Fruit fly (Drosophila melanogaster): Measurements from ENCODE around the gene Past1.
A peak's percentile ranks its signal among the peaks of the same experiment; 100 is the strongest.

The Past1 gene

dm6 chr3R:12656946-12657566 lies 40.1 kb upstream of the Past1 start:
- TF ChIP-seq OdsH (GFP tag; optimal IDR thresholded peaks at IDR 0.05) (peak; percentile 4), lola (GFP tag; optimal IDR thresholded peaks at IDR 0.05) (no peak), sage (GFP tag; optimal IDR thresholded peaks at IDR 0.05) (no peak), rgr (GFP tag; optimal IDR thresholded peaks at IDR 0.05) (no peak)

dm6 chr3R:12662531-12662930 lies 34.6 kb upstream of the Past1 start, which contains the start of gene CG14395:
TSS of gene CG14395 (plus strand) at chr3R:12662831.
- TF ChIP-seq CrebA (GFP tag; optimal IDR thresholded peaks at IDR 0.05; ENCODE audit: borderline replicate concordance): no peak
- no peak for TF ChIP-seq lola (GFP tag; optimal IDR thresholded peaks at IDR 0.05)
- TF ChIP-seq Abd-B (GFP tag; optimal IDR thresholded peaks at IDR 0.05): no peak
- no peak for TF ChIP-seq Vsx2 (GFP tag; optimal IDR thresholded peaks at IDR 0.05; ENCODE audit: partially characterized antibody)
- TF ChIP-seq ey (GFP tag; optimal IDR thresholded peaks at IDR 0.05): no peak

DNA sequence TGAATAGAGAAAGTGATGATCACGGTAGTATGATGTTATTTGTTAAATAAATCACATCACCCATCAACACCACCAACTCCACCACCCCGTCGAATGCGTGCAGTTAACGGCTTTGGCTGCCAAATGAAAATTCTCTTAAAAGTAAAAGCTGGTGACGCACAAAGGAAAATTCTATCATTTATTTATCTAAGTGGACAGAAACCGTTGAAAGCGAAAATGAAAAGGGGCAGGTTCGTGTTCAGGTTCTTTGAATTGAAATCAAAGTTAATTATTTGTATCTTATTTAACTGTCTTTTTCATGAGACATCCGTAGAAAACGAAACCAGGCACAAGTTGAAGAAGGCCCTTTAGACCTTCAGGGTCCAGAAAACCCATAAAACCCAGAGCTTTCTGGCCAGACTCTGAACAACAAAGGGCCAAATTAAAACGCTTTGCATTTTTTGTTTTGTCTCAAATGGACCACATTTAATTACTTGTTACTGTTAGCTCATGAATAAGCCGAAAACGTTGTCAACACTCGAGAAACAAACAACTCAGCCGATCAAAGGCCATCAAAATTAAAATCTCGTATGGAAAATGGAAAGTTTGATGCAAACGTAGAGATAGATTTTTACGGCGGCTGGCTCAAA lies 30.8 kb upstream of the Past1 start:
- no peak for TF ChIP-seq Dfd (GFP tag; optimal IDR thresholded peaks at IDR 0.05)
- no peak for TF ChIP-seq fru (GFP tag; optimal IDR thresholded peaks at IDR 0.05)
- no peak for TF ChIP-seq CG9705 (GFP tag; optimal IDR thresholded peaks at IDR 0.05)
- no peak for TF ChIP-seq rgr (GFP tag; optimal IDR thresholded peaks at IDR 0.05)
- no peak for TF ChIP-seq sv (GFP tag; optimal IDR thresholded peaks at IDR 0.05)
- no peak for TF ChIP-seq OdsH (GFP tag; optimal IDR thresholded peaks at IDR 0.05)
- no peak for TF ChIP-seq GATAd (GFP tag; optimal IDR thresholded peaks at IDR 0.05)
- no peak for TF ChIP-seq Hnf4 (GFP tag; optimal IDR thresholded peaks at IDR 0.05)
- no peak for TF ChIP-seq HLH106 (tag; optimal IDR thresholded peaks at IDR 0.05)
- TF ChIP-seq Hr83 (GFP tag; optimal IDR thresholded peaks at IDR 0.05; ENCODE audit: poor library complexity, severe bottlenecking): no peak
- TF ChIP-seq Hr78 (GFP tag; optimal IDR thresholded peaks at IDR 0.05): no peak
- no peak for TF ChIP-seq br (GFP tag; optimal IDR thresholded peaks at IDR 0.05)
- TF ChIP-seq Abd-B (GFP tag; optimal IDR thresholded peaks at IDR 0.05): no peak
- no peak for TF ChIP-seq dl (GFP tag; optimal IDR thresholded peaks at IDR 0.05; ENCODE audit: insufficient read depth in 1 of 2, partially characterized antibody in 2 of 2)
- TF ChIP-seq brk (GFP tag; optimal IDR thresholded peaks at IDR 0.05): no peak
- no peak for TF ChIP-seq jim (GFP tag; optimal IDR thresholded peaks at IDR 0.05)
- no peak for TF ChIP-seq Myc (optimal IDR thresholded peaks at IDR 0.05)
- no peak for TF ChIP-seq psq (GFP tag; optimal IDR thresholded peaks at IDR 0.05)

DNA sequence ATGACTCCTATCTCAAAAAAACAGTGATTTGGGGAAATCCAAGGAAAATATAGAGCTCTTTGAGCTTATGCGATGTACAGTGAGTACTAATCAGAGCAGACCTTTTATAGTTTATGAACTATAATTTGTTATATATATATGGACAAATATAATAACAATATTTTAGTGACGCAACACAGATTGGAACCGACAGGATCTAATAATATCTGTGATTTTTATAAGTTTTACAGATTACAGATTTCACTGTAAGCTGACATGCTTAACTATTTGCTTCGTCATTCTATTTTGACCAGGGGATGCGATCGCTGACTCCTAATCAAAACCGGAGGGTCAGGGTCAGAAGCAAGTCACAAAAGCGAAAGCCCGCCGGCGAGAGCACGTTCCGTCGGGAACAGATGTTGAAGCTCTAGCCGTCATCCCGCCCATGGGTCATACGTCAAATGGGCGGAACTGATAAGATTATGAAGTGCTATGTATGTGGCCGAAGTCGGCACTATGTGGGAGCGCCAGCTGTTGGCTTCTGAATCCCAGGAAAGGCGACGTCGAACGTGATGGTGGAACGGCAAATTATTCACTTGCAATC lies 23.0 kb upstream of the Past1 start, which contains the start of gene Gnmt:
TSS of gene Gnmt (plus strand) at position 568 of the 583 bp plus-strand sequence.
- TF ChIP-seq Hnf4 (GFP tag; optimal IDR thresholded peaks at IDR 0.05): no peak
- no peak for TF ChIP-seq woc (GFP tag; optimal IDR thresholded peaks at IDR 0.05)
- no peak for TF ChIP-seq OdsH (GFP tag; optimal IDR thresholded peaks at IDR 0.05)
- TF ChIP-seq br (GFP tag; optimal IDR thresholded peaks at IDR 0.05): no peak
- TF ChIP-seq Dif (GFP tag; optimal IDR thresholded peaks at IDR 0.05; ENCODE audit: partially characterized antibody): peak; percentile 33

DNA sequence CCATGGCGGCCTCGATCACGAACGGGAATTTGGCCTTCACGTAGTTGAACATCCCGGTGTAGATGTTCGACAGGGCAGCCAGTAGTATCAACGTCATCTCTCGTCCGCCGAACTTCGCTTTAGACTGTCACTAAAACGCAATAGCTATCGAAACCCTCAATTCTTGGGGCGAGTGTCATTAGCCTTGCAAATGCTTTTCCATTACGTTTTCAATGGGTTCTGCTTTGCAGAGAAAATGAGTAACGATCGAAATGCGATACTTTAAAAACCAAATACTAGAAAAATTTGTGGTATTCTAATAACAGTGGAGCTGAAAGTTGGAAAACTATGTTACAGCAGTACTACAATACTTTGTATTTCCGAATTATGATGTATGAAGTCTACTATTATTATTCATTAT lies 21.0 kb upstream of the Past1 start, which contains the start of gene CG43630:
TSS of gene CG43630 (minus strand) at position 101 of the 400 bp plus-strand sequence.
- TF ChIP-seq Dif (GFP tag; optimal IDR thresholded peaks at IDR 0.05; ENCODE audit: partially characterized antibody) (no peak), Rel (GFP tag; optimal IDR thresholded peaks at IDR 0.05) (no peak), Rel (tag; optimal IDR thresholded peaks at IDR 0.05) (no peak), Hr83 (GFP tag; optimal IDR thresholded peaks at IDR 0.05; ENCODE audit: poor library complexity, severe bottlenecking) (no peak), dmrt93B (GFP tag; optimal IDR thresholded peaks at IDR 0.05) (no peak), ey (GFP tag; optimal IDR thresholded peaks at IDR 0.05) (no peak), jim (GFP tag; optimal IDR thresholded peaks at IDR 0.05) (no peak), GATAd (GFP tag; optimal IDR thresholded peaks at IDR 0.05) (no peak), sv (GFP tag; optimal IDR thresholded peaks at IDR 0.05) (no peak), CG9705 (GFP tag; optimal IDR thresholded peaks at IDR 0.05) (no peak), dl (GFP tag; optimal IDR thresholded peaks at IDR 0.05; ENCODE audit: insufficient read depth in 1 of 2, partially characterized antibody in 2 of 2) (no peak), Hr78 (GFP tag; optimal IDR thresholded peaks at IDR 0.05) (no peak), Sp1 (GFP tag; optimal IDR thresholded peaks at IDR 0.05) (no peak)
